Worm (Caenorhabditis elegans) whole organism, mixed stage, embryonic: Measurements from ENCODE around the gene K03B8.8.

ENCODE experiments used
- bed-3 ChIP-seq: fragments of 200-800 bp; sonication (Bioruptor generic); optimal IDR thresholded peaks from 3 replicates; lab custom pipeline; 2018; ENCODE audit warnings: mild to moderate bottlenecking, missing genetic modification characterization, moderate library complexity, missing compliant biosample characterization
- ceh-39 ChIP-seq: fragments of 150-350 bp; optimal IDR thresholded peaks from 2 replicates; lab custom pipeline; 2014; ENCODE audit warnings: missing biosample characterization, missing genetic modification characterization
- ceh-83 ChIP-seq: fragments of 200-800 bp; sonication (Bioruptor generic); optimal IDR thresholded peaks from 2 replicates; lab custom pipeline; 2018; ENCODE audit warnings: mild to moderate bottlenecking, missing genetic modification characterization, missing compliant biosample characterization
- ces-1 ChIP-seq: fragments of 150-350 bp; optimal IDR thresholded peaks from 2 replicates; lab custom pipeline; 2014; ENCODE audit warnings: missing biosample characterization, missing genetic modification reagents, missing genetic modification characterization
- cnd-1 ChIP-seq: fragments of 200-800 bp; sonication (Bioruptor generic); optimal IDR thresholded peaks from 2 replicates; lab custom pipeline; 2018; ENCODE audit warnings: mild to moderate bottlenecking, missing genetic modification characterization, missing compliant biosample characterization
- drap-1 ChIP-seq: fragments of 200-800 bp; sonication (Bioruptor generic); optimal IDR thresholded peaks from 3 replicates; lab custom pipeline; 2018; ENCODE audit warnings: mild to moderate bottlenecking, missing genetic modification characterization, missing compliant biosample characterization
- elt-3 ChIP-seq: fragments of 150-350 bp; optimal IDR thresholded peaks from 2 replicates; lab custom pipeline; 2014; ENCODE audit warnings: missing biosample characterization, missing genetic modification characterization
- ham-2 ChIP-seq: fragments of 200-800 bp; sonication (Bioruptor generic); optimal IDR thresholded peaks from 2 replicates; lab custom pipeline; 2018; ENCODE audit warnings: mild to moderate bottlenecking, missing genetic modification characterization, missing compliant biosample characterization
- hlh-1 ChIP-seq: fragments of 150-350 bp; optimal IDR thresholded peaks from 2 replicates; lab custom pipeline; 2014; ENCODE audit warnings: missing biosample characterization, missing genetic modification reagents, missing genetic modification characterization
- lin-13 ChIP-seq: fragments of 150-350 bp; optimal IDR thresholded peaks from 2 replicates; lab custom pipeline; 2014; ENCODE audit warnings: missing biosample characterization, missing genetic modification characterization
- lin-32 ChIP-seq: fragments of 200-800 bp; sonication (Bioruptor generic); optimal IDR thresholded peaks from 2 replicates; lab custom pipeline; 2018; ENCODE audit warnings: mild to moderate bottlenecking, missing genetic modification characterization, missing compliant biosample characterization
- lsy-2 ChIP-seq: fragments of 150-350 bp; optimal IDR thresholded peaks from 2 replicates; lab custom pipeline; 2014; ENCODE audit warnings: missing biosample characterization, missing genetic modification characterization
- mab-5 ChIP-seq: fragments of 150-350 bp; optimal IDR thresholded peaks from 2 replicates; lab custom pipeline; 2014; ENCODE audit warnings: missing biosample characterization, missing genetic modification characterization
- mep-1 ChIP-seq: fragments of 150-350 bp; optimal IDR thresholded peaks from 2 replicates; lab custom pipeline; 2017; ENCODE audit warnings: missing biosample characterization, missing genetic modification reagents, missing genetic modification characterization, inconsistent platforms
- mls-2 ChIP-seq: sonication (generic microtip); optimal IDR thresholded peaks from 2 replicates; lab custom pipeline; 2016; ENCODE audit warnings: mild to moderate bottlenecking, missing genetic modification characterization, moderate library complexity, missing compliant biosample characterization
- nhr-2 ChIP-seq: fragments of 150-350 bp; optimal IDR thresholded peaks from 2 replicates; lab custom pipeline; 2014; ENCODE audit warnings: missing biosample characterization, missing genetic modification characterization
- nhr-237 ChIP-seq: fragments of 150-350 bp; optimal IDR thresholded peaks from 2 replicates; lab custom pipeline; 2014; ENCODE audit warnings: missing biosample characterization, missing genetic modification characterization
- nhr-28 ChIP-seq: fragments of 150-350 bp; optimal IDR thresholded peaks from 2 replicates; lab custom pipeline; 2014; ENCODE audit warnings: missing biosample characterization, missing genetic modification characterization
- nhr-76 ChIP-seq: sonication (generic microtip); optimal IDR thresholded peaks from 2 replicates; lab custom pipeline; 2017; ENCODE audit warnings: missing biosample characterization, missing genetic modification characterization
- pha-4 ChIP-seq: fragments of 150-350 bp; optimal IDR thresholded peaks from 2 replicates; lab custom pipeline; 2018; ENCODE audit warnings: missing biosample characterization, missing genetic modification reagents, missing genetic modification characterization
- sem-2 ChIP-seq: fragments of 200-800 bp; sonication (Bioruptor generic); optimal IDR thresholded peaks from 2 replicates; lab custom pipeline; 2018; ENCODE audit warnings: mild to moderate bottlenecking, missing genetic modification characterization, missing compliant biosample characterization
- snpc-4 ChIP-seq: fragments of 150-350 bp; optimal IDR thresholded peaks from 2 replicates; lab custom pipeline; 2014; ENCODE audit warnings: missing biosample characterization, missing genetic modification characterization
- sptf-1 ChIP-seq: sonication (generic microtip); optimal IDR thresholded peaks from 2 replicates; lab custom pipeline; 2017; ENCODE audit warnings: mild to moderate bottlenecking, missing genetic modification characterization, moderate library complexity, missing compliant biosample characterization
- tbx-8 ChIP-seq: fragments of 200-800 bp; sonication (Bioruptor generic); optimal IDR thresholded peaks from 2 replicates; lab custom pipeline; 2018; ENCODE audit warnings: mild to moderate bottlenecking, missing genetic modification characterization, moderate library complexity, missing compliant biosample characterization
- unc-120 ChIP-seq: sonication (generic microtip); optimal IDR thresholded peaks from 2 replicates; lab custom pipeline; 2017; ENCODE audit warnings: missing genetic modification characterization, missing compliant biosample characterization; ENCODE audit not compliant: poor library complexity, severe bottlenecking
- unc-39 ChIP-seq: fragments of 150-350 bp; optimal IDR thresholded peaks from 2 replicates; lab custom pipeline; 2014; ENCODE audit warnings: missing biosample characterization, missing genetic modification characterization
- unc-62 ChIP-seq: fragments of 150-350 bp; optimal IDR thresholded peaks from 2 replicates; lab custom pipeline; 2014; ENCODE audit warnings: missing biosample characterization, missing genetic modification reagents, missing genetic modification characterization
- zip-8 ChIP-seq: fragments of 150-350 bp; optimal IDR thresholded peaks from 2 replicates; lab custom pipeline; 2014; ENCODE audit warnings: missing biosample characterization, missing genetic modification characterization
- ztf-11 ChIP-seq: fragments of 150-350 bp; optimal IDR thresholded peaks from 2 replicates; lab custom pipeline; 2014; ENCODE audit warnings: missing biosample characterization, missing genetic modification characterization

K03B8.8 gene

DNA sequence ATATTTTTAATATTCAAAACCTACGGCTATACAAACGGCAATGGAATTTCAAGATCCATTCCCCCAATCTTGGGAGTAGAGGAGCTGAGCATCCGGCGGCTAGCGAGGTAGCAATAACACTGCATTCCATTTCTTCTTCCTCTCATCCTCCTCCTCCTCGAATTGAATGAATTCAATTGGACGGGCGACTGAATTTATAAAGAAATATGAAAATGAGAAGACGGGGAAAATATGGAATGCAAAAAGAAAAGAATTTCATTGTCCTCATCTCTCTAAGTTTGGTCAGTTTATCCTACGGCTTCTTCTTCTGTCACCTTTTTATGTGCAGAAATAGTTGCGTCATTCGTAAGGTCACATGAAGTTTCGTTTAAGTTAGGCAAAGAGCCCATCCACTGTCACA is 25.6 kb upstream of the K03B8.8 start:
- peak; percentile 47 for TF ChIP-seq zip-8 (tag; lab: Kevin White, UChicago)
- no peak for TF ChIP-seq pha-4 (tag; lab: Kevin White, UChicago)
- TF ChIP-seq ces-1 (GFP tag; lab: Kevin White, UChicago): peak; percentile 67

DNA sequence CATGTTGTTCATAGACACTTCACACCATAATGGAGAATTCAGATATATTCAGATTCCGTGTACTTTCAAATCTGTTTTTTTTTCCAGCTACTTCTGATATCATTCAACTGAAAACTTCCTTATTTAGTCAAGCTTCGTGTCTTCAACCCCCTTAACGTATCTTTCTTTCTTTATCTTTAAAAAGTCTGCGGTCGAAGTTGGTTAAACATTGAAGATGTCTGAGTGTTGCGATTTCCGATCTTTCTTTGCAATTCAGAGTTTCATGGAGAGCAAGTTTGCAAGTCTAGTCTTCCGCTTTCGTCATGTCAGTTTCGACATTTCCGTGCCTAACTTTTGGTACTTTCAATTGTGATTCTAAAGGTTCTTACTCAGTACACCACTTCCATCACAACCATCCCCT is 24.4 kb upstream of the K03B8.8 start:
- TF ChIP-seq nhr-76 (tag; lab: Kevin White, UChicago) (no peak), mep-1 (tag; lab: Kevin White, UChicago) (no peak), mab-5 (tag; lab: Kevin White, UChicago) (no peak), mls-2 (no peak), snpc-4 (tag; lab: Kevin White, UChicago) (no peak), sem-2 (no peak), nhr-28 (tag; lab: Kevin White, UChicago) (no peak), unc-39 (no peak), lsy-2 (no peak), pha-4 (tag; lab: Kevin White, UChicago) (no peak), tbx-8 (GFP tag; lab: Kevin White, UChicago) (no peak), zip-8 (tag; lab: Kevin White, UChicago) (no peak), drap-1 (GFP tag; lab: Kevin White, UChicago) (no peak), ceh-83 (no peak), lin-13 (tag; lab: Kevin White, UChicago) (no peak), ztf-11 (tag; lab: Kevin White, UChicago) (no peak), sptf-1 (tag; lab: Kevin White, UChicago) (no peak), elt-3 (tag; lab: Kevin White, UChicago) (no peak), nhr-2 (tag; lab: Kevin White, UChicago) (no peak)

DNA sequence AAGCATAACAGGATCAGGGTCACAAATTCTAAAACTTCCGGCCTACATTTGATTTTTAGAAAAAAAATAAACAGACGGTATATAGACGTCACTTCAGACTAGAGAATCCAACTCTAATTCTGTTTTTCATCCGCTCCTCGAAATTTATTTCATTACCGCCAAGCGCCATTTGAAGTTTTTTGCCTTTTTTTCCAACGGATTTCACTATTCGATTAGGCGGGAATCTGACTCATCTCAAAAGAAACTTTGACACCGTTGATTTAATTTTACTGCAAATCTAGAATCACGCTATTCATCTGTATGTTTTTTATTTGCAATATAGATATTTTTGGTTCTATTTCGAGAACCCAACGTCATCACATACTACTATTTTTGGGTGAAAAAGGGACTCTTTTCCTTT is 20.0 kb upstream of the K03B8.8 start:
- TF ChIP-seq tbx-8 (GFP tag; lab: Kevin White, UChicago) (no peak), zip-8 (tag; lab: Kevin White, UChicago) (no peak)

- TF ChIP-seq nhr-2 (tag; lab: Kevin White, UChicago): no peak
- TF ChIP-seq ces-1 (GFP tag; lab: Kevin White, UChicago): peak; percentile 87
Measured at ce11 chrV:11428728-11429127, 17.9 kb upstream of the K03B8.8 start.

- no peak for TF ChIP-seq sptf-1 (tag; lab: Kevin White, UChicago)
- no peak for TF ChIP-seq bed-3 (GFP tag; lab: Kevin White, UChicago)
- TF ChIP-seq mls-2: no peak
- no peak for TF ChIP-seq nhr-237 (tag; lab: Kevin White, UChicago)
- TF ChIP-seq tbx-8 (GFP tag; lab: Kevin White, UChicago): no peak
- TF ChIP-seq lin-13 (tag; lab: Kevin White, UChicago): no peak
- no peak for TF ChIP-seq ham-2 (GFP tag; lab: Kevin White, UChicago)
- TF ChIP-seq unc-120 (tag; lab: Kevin White, UChicago): no peak
- TF ChIP-seq nhr-2 (tag; lab: Kevin White, UChicago): no peak
- no peak for TF ChIP-seq nhr-28 (tag; lab: Kevin White, UChicago)
Measured at ce11 chrV:11424565-11424964, 13.8 kb upstream of the K03B8.8 start, which contains the start of gene T26H10.2. Gene T26H10.2, minus strand, starts transcription at chrV:11424665.

ce11 chrV:11421605-11422004 is 10.8 kb upstream of the K03B8.8 start, which contains the start of gene des-2:
Gene des-2, minus strand, starts transcription at chrV:11421705.
- TF ChIP-seq mab-5 (tag; lab: Kevin White, UChicago) (no peak), unc-39 (no peak), unc-62 (GFP tag; lab: Kevin White, UChicago) (no peak), ztf-11 (tag; lab: Kevin White, UChicago) (no peak), nhr-28 (tag; lab: Kevin White, UChicago) (no peak), unc-120 (tag; lab: Kevin White, UChicago) (no peak), hlh-1 (no peak), ceh-83 (no peak), ceh-39 (tag; lab: Kevin White, UChicago) (no peak), ces-1 (GFP tag; lab: Kevin White, UChicago) (no peak), lin-32 (GFP tag; lab: Kevin White, UChicago) (no peak), cnd-1 (tag; lab: Kevin White, UChicago) (no peak), zip-8 (tag; lab: Kevin White, UChicago) (no peak), pha-4 (tag; lab: Kevin White, UChicago) (no peak), bed-3 (GFP tag; lab: Kevin White, UChicago) (no peak)
